Worm (Caenorhabditis elegans) whole organism, young adult: ENCODE results near the gene ckc-1.

ENCODE experiments used
- F23B12.7 ChIP-seq: sonication (generic microtip); optimal IDR thresholded peaks from 2 replicates; lab custom pipeline; 2017; ENCODE audit warnings: missing genetic modification characterization, mild to moderate bottlenecking, missing compliant biosample characterization, antibody characterized with exemption, moderate library complexity; ENCODE audit not compliant: insufficient read depth
- F33H1.4 ChIP-seq: fragments of 200-800 bp; sonication (Bioruptor generic); IDR thresholded peaks from 2 replicates; pipeline ENCODE4 v1.3.6; 2022; ENCODE audit warnings: missing genetic modification reagents, missing genetic modification characterization, missing compliant biosample characterization
- F57A8.1 ChIP-seq: fragments of 200-800 bp; sonication (Bioruptor generic); optimal IDR thresholded peaks from 2 replicates; lab custom pipeline; 2018; ENCODE audit warnings: mild to moderate bottlenecking, missing genetic modification characterization, moderate library complexity, missing compliant biosample characterization
- F57C9.4 ChIP-seq: sonication (generic microtip); optimal IDR thresholded peaks from 2 replicates; lab custom pipeline; 2017; ENCODE audit warnings: mild to moderate bottlenecking, missing genetic modification characterization, missing compliant biosample characterization
- Y53G8AR.9 ChIP-seq: fragments of 200-800 bp; sonication (Bioruptor generic); conservative IDR thresholded peaks from 2 replicates; pipeline ENCODE4 v1.3.6; 2022; ENCODE audit warnings: missing genetic modification reagents, missing genetic modification characterization, missing compliant biosample characterization
- attf-6 ChIP-seq: fragments of 200-800 bp; sonication (Bioruptor generic); IDR thresholded peaks from 2 replicates; pipeline ENCODE4 v1.3.6; 2022; ENCODE audit warnings: missing genetic modification reagents, missing genetic modification characterization, missing compliant biosample characterization
- bed-1 ChIP-seq: fragments of 200-800 bp; sonication (Bioruptor generic); IDR thresholded peaks from 2 replicates; pipeline ENCODE4 v1.3.6; 2022; ENCODE audit warnings: missing genetic modification reagents, missing genetic modification characterization, missing compliant biosample characterization
- ceh-27 ChIP-seq: fragments of 200-800 bp; sonication (Bioruptor generic); optimal IDR thresholded peaks from 2 replicates; lab custom pipeline; 2018; ENCODE audit warnings: mild to moderate bottlenecking, missing genetic modification characterization, moderate library complexity, missing compliant biosample characterization
- die-1 ChIP-seq: sonication (generic microtip); optimal IDR thresholded peaks from 2 replicates; lab custom pipeline; 2016; ENCODE audit warnings: missing genotype, mild to moderate bottlenecking, missing genetic modification characterization, missing compliant biosample characterization
- dox-1 ChIP-seq: fragments of 200-800 bp; sonication (Bioruptor generic); IDR thresholded peaks from 2 replicates; pipeline ENCODE4 v1.3.6; 2022; ENCODE audit warnings: missing genetic modification reagents, missing genetic modification characterization, missing compliant biosample characterization
- egrh-3 ChIP-seq: fragments of 200-800 bp; sonication (Bioruptor generic); IDR thresholded peaks from 2 replicates; pipeline ENCODE4 v1.3.6; 2022; ENCODE audit warnings: missing genetic modification reagents, missing genetic modification characterization, missing compliant biosample characterization
- ekl-4 ChIP-seq: fragments of 200-800 bp; sonication (Bioruptor generic); IDR thresholded peaks from 2 replicates; pipeline ENCODE4 v1.3.6; 2022; ENCODE audit warnings: missing genetic modification reagents, missing genetic modification characterization, missing compliant biosample characterization
- hlh-26 ChIP-seq: fragments of 200-800 bp; sonication (Bioruptor generic); conservative IDR thresholded peaks from 2 replicates; pipeline ENCODE4 v1.3.6; 2022; ENCODE audit warnings: missing genetic modification reagents, missing genetic modification characterization, missing compliant biosample characterization
- hmg-20 ChIP-seq: fragments of 200-800 bp; sonication (Bioruptor generic); IDR thresholded peaks from 2 replicates; pipeline ENCODE4 v1.3.6; 2022; ENCODE audit warnings: missing genetic modification reagents, missing genetic modification characterization, missing compliant biosample characterization
- hrde-1 ChIP-seq: sonication (generic microtip); optimal IDR thresholded peaks from 2 replicates; lab custom pipeline; 2016; ENCODE audit warnings: missing genetic modification characterization, mild to moderate bottlenecking, missing compliant biosample characterization, moderate library complexity, missing genotype, missing genetic modification reagents, borderline replicate concordance
- lin-40 ChIP-seq: sonication (generic microtip); optimal IDR thresholded peaks from 2 replicates; lab custom pipeline; 2016; ENCODE audit warnings: missing genetic modification characterization, mild to moderate bottlenecking, missing compliant biosample characterization, missing genotype, missing genetic modification reagents
- lsl-1 ChIP-seq: fragments of 200-800 bp; sonication (Bioruptor generic); optimal IDR thresholded peaks from 2 replicates; lab custom pipeline; 2018; ENCODE audit warnings: mild to moderate bottlenecking, missing genetic modification characterization, moderate library complexity, missing compliant biosample characterization
- lsy-27 ChIP-seq: sonication (generic microtip); optimal IDR thresholded peaks from 2 replicates; lab custom pipeline; 2017; ENCODE audit warnings: missing genetic modification characterization, mild to moderate bottlenecking, missing compliant biosample characterization, antibody characterized with exemption, missing genotype, borderline replicate concordance; ENCODE audit not compliant: insufficient read depth
- madf-10 ChIP-seq: sonication (generic microtip); optimal IDR thresholded peaks from 2 replicates; lab custom pipeline; 2016; ENCODE audit warnings: mild to moderate bottlenecking, missing genetic modification characterization, missing compliant biosample characterization
- madf-3 ChIP-seq: fragments of 200-800 bp; sonication (Bioruptor generic); IDR thresholded peaks from 2 replicates; pipeline ENCODE4 v1.3.6; 2022; ENCODE audit warnings: missing genetic modification reagents, missing genetic modification characterization, missing compliant biosample characterization
- mxl-1 ChIP-seq: sonication (generic microtip); optimal IDR thresholded peaks from 2 replicates; lab custom pipeline; 2016; ENCODE audit warnings: missing genetic modification characterization, missing compliant biosample characterization
- nfya-1 ChIP-seq: sonication (generic microtip); optimal IDR thresholded peaks from 2 replicates; lab custom pipeline; 2017; ENCODE audit warnings: antibody characterized with exemption, missing compliant biosample characterization, missing genetic modification characterization, borderline replicate concordance; ENCODE audit not compliant: insufficient read depth
- nfyb-1 ChIP-seq: fragments of 200-800 bp; sonication (Bioruptor generic); IDR thresholded peaks from 2 replicates; pipeline ENCODE4 v1.3.6; 2022; ENCODE audit warnings: missing genetic modification reagents, missing genetic modification characterization, missing compliant biosample characterization
- nhr-80 ChIP-seq: sonication (generic microtip); optimal IDR thresholded peaks from 2 replicates; lab custom pipeline; 2016; ENCODE audit warnings: missing genetic modification characterization, missing compliant biosample characterization
- rec-8 ChIP-seq, 2 experiments: sonication (generic microtip); optimal IDR thresholded peaks; 2 replicates each; lab custom pipeline; 2016; ENCODE audit warnings: mild to moderate bottlenecking in 2 of 2, missing genetic modification characterization in 2 of 2, missing genetic modification reagents in 2 of 2, missing genotype in 2 of 2, missing biosample characterization in 1 of 2, missing compliant biosample characterization in 1 of 2, moderate library complexity in 1 of 2
- snpc-1.3 ChIP-seq: sonication (generic microtip); optimal IDR thresholded peaks from 2 replicates; lab custom pipeline; 2017; ENCODE audit warnings: missing genetic modification characterization, mild to moderate bottlenecking, missing compliant biosample characterization, antibody characterized with exemption, moderate library complexity, missing genotype, missing genetic modification reagents; ENCODE audit not compliant: insufficient read depth
- unc-130 ChIP-seq: sonication (generic microtip); optimal IDR thresholded peaks from 2 replicates; lab custom pipeline; 2016; ENCODE audit warnings: missing genetic modification reagents, missing genetic modification characterization, missing compliant biosample characterization
- zfh-2 ChIP-seq: fragments of 200-800 bp; sonication (Bioruptor generic); conservative IDR thresholded peaks from 2 replicates; pipeline ENCODE4 v1.3.6; 2022; ENCODE audit warnings: missing genetic modification reagents, missing genetic modification characterization, missing compliant biosample characterization
- zim-3 ChIP-seq: sonication (generic microtip); optimal IDR thresholded peaks from 2 replicates; lab custom pipeline; 2017; ENCODE audit warnings: mild to moderate bottlenecking, missing genetic modification characterization, moderate library complexity, missing compliant biosample characterization

ckc-1 gene

ce11 chrX:3547828-3548227 lies 28.6 kb upstream of the ckc-1 start:
- TF ChIP-seq unc-130 (GFP tag; lab: Kevin White, UChicago) (no peak), attf-6 (GFP tag; lab: Robert Waterston, UW) (no peak), nhr-80 (tag; lab: Kevin White, UChicago) (peak; percentile 31), hlh-26 (GFP tag; lab: Robert Waterston, UW) (no peak)

ce11 chrX:3548716-3549115 lies 27.7 kb upstream of the ckc-1 start:
- TF ChIP-seq ceh-27 (GFP tag; lab: Kevin White, UChicago) (no peak), lin-40 (no peak), madf-10 (tag; lab: Kevin White, UChicago) (no peak), nhr-80 (tag; lab: Kevin White, UChicago) (peak; percentile 80)

- TF ChIP-seq nhr-80 (tag; lab: Kevin White, UChicago) (peak; percentile 46), F57A8.1 (GFP tag; lab: Kevin White, UChicago) (no peak)
Measured at ce11 chrX:3551173-3551572, 25.2 kb upstream of the ckc-1 start.

ce11 chrX:3552948-3553347 lies 23.5 kb upstream of the ckc-1 start:
- TF ChIP-seq hmg-20 (GFP tag; lab: Robert Waterston, UW) (no peak), nhr-80 (tag; lab: Kevin White, UChicago) (peak; percentile 45), die-1 (tag; lab: Kevin White, UChicago) (no peak), lsl-1 (GFP tag; lab: Kevin White, UChicago) (no peak), nfya-1 (no peak)
- TF ChIP-seq, all 124 proteins: peak for 1

- TF ChIP-seq hrde-1 (tag; lab: Kevin White, UChicago) (no peak), snpc-1.3 (no peak), F57C9.4 (tag; lab: Kevin White, UChicago) (no peak), egrh-3 (GFP tag; lab: Robert Waterston, UW) (no peak), F33H1.4 (GFP tag; lab: Robert Waterston, UW) (no peak), nfyb-1 (GFP tag; lab: Robert Waterston, UW) (no peak), madf-3 (GFP tag; lab: Robert Waterston, UW) (no peak)
Measured at ce11 chrX:3553687-3554086, 22.7 kb upstream of the ckc-1 start.

- no peak for TF ChIP-seq F23B12.7
- TF ChIP-seq zfh-2 (GFP tag; lab: Robert Waterston, UW): peak; percentile 70
- TF ChIP-seq zim-3: peak; percentile 51
- 0 out of 2 replicates have a peak, but pooled peaks have one; percentile 49 for TF ChIP-seq ekl-4
Measured at ce11 chrX:3554117-3554516, 22.3 kb upstream of the ckc-1 start.

- no peak for TF ChIP-seq bed-1
- no peak for TF ChIP-seq lin-40
- no peak for TF ChIP-seq zfh-2 (GFP tag; lab: Robert Waterston, UW)
- peak; percentile 76 for TF ChIP-seq nhr-80 (tag; lab: Kevin White, UChicago)
- TF ChIP-seq Y53G8AR.9 (GFP tag; lab: Robert Waterston, UW): 0 out of 2 replicates have a peak, but pooled peaks have one; percentile 1
- TF ChIP-seq mxl-1: no peak
- no peak for TF ChIP-seq lsy-27 (tag; lab: Kevin White, UChicago)
- 0 out of 2 replicates have a peak, but pooled peaks have one; percentile 11 for TF ChIP-seq dox-1 (GFP tag; lab: Robert Waterston, UW)
- TF ChIP-seq hrde-1 (tag; lab: Kevin White, UChicago): no peak
- no peak for TF ChIP-seq rec-8 (tag; optimal IDR thresholded peaks at IDR 0.05; lab: Kevin White, UChicago)
Measured at ce11 chrX:3555930-3556329, 20.5 kb upstream of the ckc-1 start.
